Worm (Caenorhabditis elegans): ENCODE data around the gene dhgd-1.

Gene dhgd-1

ce11 chrII:11542385-11542784 lies 9.5 kb downstream of the dhgd-1 start, which contains the start of gene gtf-2E2 (continued):
- no peak for TF ChIP-seq nhr-111 (GFP tag; optimal IDR thresholded peaks at IDR 0.05)
- TF ChIP-seq duxl-1 (tag; optimal IDR thresholded peaks at IDR 0.05; ENCODE audit: poor library complexity), result no peak
- TF ChIP-seq madf-9 (GFP tag; conservative IDR thresholded peaks at IDR 0.05), result no peak
- TF ChIP-seq sdz-12 (GFP tag; optimal IDR thresholded peaks at IDR 0.05), result no peak
- no peak for TF ChIP-seq daf-16 (GFP tag; optimal IDR thresholded peaks at IDR 0.05)
- TF ChIP-seq daf-16 (tag; optimal IDR thresholded peaks at IDR 0.05), result peak; percentile 68
- TF ChIP-seq ces-1 (GFP tag; optimal IDR thresholded peaks at IDR 0.05), result no peak
- TF ChIP-seq hlh-11 (tag; optimal IDR thresholded peaks at IDR 0.05), result no peak
- TF ChIP-seq lin-39 (tag; optimal IDR thresholded peaks at IDR 0.05), result no peak
- TF ChIP-seq egl-43 (GFP tag; IDR thresholded peaks at IDR 0.05), result no peak
- no peak for TF ChIP-seq lin-1 (GFP tag; IDR thresholded peaks at IDR 0.05)
- no peak for TF ChIP-seq Y105C5A.15 (GFP tag; IDR thresholded peaks at IDR 0.05)
- TF ChIP-seq nhr-6 (tag; optimal IDR thresholded peaks at IDR 0.05), result peak; percentile 3
- no peak for TF ChIP-seq php-3 (GFP tag; IDR thresholded peaks at IDR 0.05)
- no peak for TF ChIP-seq hmg-1.1 (GFP tag; IDR thresholded peaks at IDR 0.05)
- TF ChIP-seq ceh-28 (tag; optimal IDR thresholded peaks at IDR 0.05), result peak; percentile 47
- no peak for TF ChIP-seq ceh-82 (tag; optimal IDR thresholded peaks at IDR 0.05)
- TF ChIP-seq skn-1 (tag; optimal IDR thresholded peaks at IDR 0.05), result no peak
- TF ChIP-seq cey-2 (tag; optimal IDR thresholded peaks at IDR 0.05; ENCODE audit: borderline replicate concordance, insufficient read depth), result no peak
- no peak for TF ChIP-seq daf-12 (tag; optimal IDR thresholded peaks at IDR 0.05)
- peak; percentile 51 for TF ChIP-seq lin-13 (GFP tag; optimal IDR thresholded peaks at IDR 0.05)
- TF ChIP-seq fkh-10 (GFP tag; optimal IDR thresholded peaks at IDR 0.05), result no peak
- no peak for TF ChIP-seq attf-4 (tag; optimal IDR thresholded peaks at IDR 0.05)
- no peak for TF ChIP-seq ztf-7 (tag; optimal IDR thresholded peaks at IDR 0.05)
- no peak for TF ChIP-seq mxl-3 (GFP tag; optimal IDR thresholded peaks at IDR 0.05)
- no peak for TF ChIP-seq spr-3 (GFP tag; optimal IDR thresholded peaks at IDR 0.05)
- TF ChIP-seq arid-1 (GFP tag; conservative IDR thresholded peaks at IDR 0.05), result peak; percentile 42; the same call in 1 of the 2 replicates
- no peak for TF ChIP-seq rbr-2 (tag; optimal IDR thresholded peaks at IDR 0.05)
- no peak for TF ChIP-seq snpc-4 (tag; optimal IDR thresholded peaks at IDR 0.05)
- TF ChIP-seq lim-7 (GFP tag; IDR thresholded peaks at IDR 0.05), result no peak
- no peak for TF ChIP-seq zag-1 (tag; optimal IDR thresholded peaks at IDR 0.05)
- peak in 1 of 2 experiments; percentile 61 for TF ChIP-seq lsy-2 (tag; optimal IDR thresholded peaks at IDR 0.05)

ce11 chrII:11538741-11539140 lies 13.1 kb downstream of the dhgd-1 start, which contains the start of gene Y62F5A.9:
Gene Y62F5A.9, minus strand, starts transcription at chrII:11538841.
- TF ChIP-seq saeg-2 (GFP tag; IDR thresholded peaks at IDR 0.05) (no peak), ceh-82 (tag; optimal IDR thresholded peaks at IDR 0.05) (no peak), dmd-8 (GFP tag; IDR thresholded peaks at IDR 0.05) (0 out of 2 replicates have a peak, but pooled peaks have one; percentile 5), daf-16 (GFP tag; optimal IDR thresholded peaks at IDR 0.05) (no peak), daf-16 (tag; optimal IDR thresholded peaks at IDR 0.05) (peak; percentile 32), unc-62 (GFP tag; optimal IDR thresholded peaks at IDR 0.05 in 1 of 2) (no peak), unc-62 (tag; optimal IDR thresholded peaks at IDR 0.05) (no peak), daf-12 (tag; optimal IDR thresholded peaks at IDR 0.05) (no peak), ceh-20 (GFP tag; IDR thresholded peaks at IDR 0.05) (no peak), lsy-2 (tag; optimal IDR thresholded peaks at IDR 0.05) (no peak), F37D6.2 (tag; optimal IDR thresholded peaks at IDR 0.05) (no peak), lim-7 (GFP tag; IDR thresholded peaks at IDR 0.05) (0 out of 2 replicates have a peak, but pooled peaks have one; percentile 10), nhr-28 (tag; optimal IDR thresholded peaks at IDR 0.05) (no peak)

ce11 chrII:11537606-11538016 lies 14.3 kb downstream of the dhgd-1 start:
- no peak for TF ChIP-seq tag-97 (GFP tag; IDR thresholded peaks at IDR 0.05)
- no peak for TF ChIP-seq attf-4 (tag; optimal IDR thresholded peaks at IDR 0.05)
- no peak for TF ChIP-seq nhr-11 (tag; optimal IDR thresholded peaks at IDR 0.05)
- TF ChIP-seq mep-1 (tag; optimal IDR thresholded peaks at IDR 0.05), result no peak
- TF ChIP-seq ztf-7 (tag; optimal IDR thresholded peaks at IDR 0.05), result no peak
- no peak for TF ChIP-seq D1046.2 (GFP tag; IDR thresholded peaks at IDR 0.05)
- no peak for TF ChIP-seq ama-1 (optimal IDR thresholded peaks at IDR 0.05)
- TF ChIP-seq arid-1 (GFP tag; conservative IDR thresholded peaks at IDR 0.05), result no peak
- TF ChIP-seq jun-1 (tag; optimal IDR thresholded peaks at IDR 0.05), result no peak
- no peak for TF ChIP-seq unc-39 (tag; optimal IDR thresholded peaks at IDR 0.05)
- no peak for TF ChIP-seq pqm-1 (tag; optimal IDR thresholded peaks at IDR 0.05)
- TF ChIP-seq unc-62 (GFP tag; optimal IDR thresholded peaks at IDR 0.05 in 1 of 2), result no peak
- TF ChIP-seq unc-62 (tag; optimal IDR thresholded peaks at IDR 0.05), result no peak
- TF ChIP-seq hlh-11 (tag; optimal IDR thresholded peaks at IDR 0.05), result no peak
- TF ChIP-seq hif-1 (tag; optimal IDR thresholded peaks at IDR 0.05), result no peak
- TF ChIP-seq daf-19 (GFP tag; conservative IDR thresholded peaks at IDR 0.05), result no peak
